Fruit fly (Drosophila melanogaster) S2 (cell line): Measurements from ENCODE around the gene Jhbp6.
"Not testable (repeated sequence)": the region's sequence is repeated elsewhere in the genome, so short reads cannot be mapped to it uniquely, and the experiment has no call there.

Experiments used
- CG8478 ChIP-seq: fragments of >200 bp; optimal IDR thresholded peaks from 2 replicates; lab custom pipeline; 2018
- CTCF ChIP-seq, 2 experiments: fragments of >200 bp; optimal IDR thresholded peaks; 2 replicates each; lab custom pipeline; 2018

Jhbp6 gene

DNA sequence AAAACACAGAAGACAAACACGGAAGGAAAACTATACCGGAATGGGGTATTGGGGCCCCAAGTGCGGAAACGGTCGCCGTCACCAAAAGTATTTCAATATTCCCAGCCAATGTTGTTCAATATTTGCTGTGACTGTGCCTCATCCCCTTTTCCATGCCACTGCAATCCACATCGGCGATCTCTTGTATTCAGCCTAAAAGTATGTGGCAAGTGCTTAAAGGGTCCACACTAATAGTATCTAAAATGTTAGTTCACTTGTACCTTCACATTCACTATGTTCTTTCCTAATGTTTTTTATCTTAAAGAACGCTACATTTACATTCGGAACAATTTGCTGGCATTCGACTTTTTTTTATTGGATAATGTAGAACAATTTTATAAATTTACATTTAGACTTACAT is 11.2 kb downstream of the Jhbp6 start:
- TF ChIP-seq CTCF (optimal IDR thresholded peaks at IDR 0.05; lab: Kevin White, UChicago) (peak in 1 of 2 experiments; percentile 8), CG8478 (no peak)

dm6 chr3L:22686987-22687386 is 17.2 kb downstream of the Jhbp6 start, which contains the start of the genes CG14455 and CG14456:
CG14455 (minus strand) TSS chr3L:22687087.
CG14456 (plus strand) TSS chr3L:22687222.
- no peak for TF ChIP-seq CG8478
- no peak for TF ChIP-seq CTCF (optimal IDR thresholded peaks at IDR 0.05; lab: Kevin White, UChicago)

DNA sequence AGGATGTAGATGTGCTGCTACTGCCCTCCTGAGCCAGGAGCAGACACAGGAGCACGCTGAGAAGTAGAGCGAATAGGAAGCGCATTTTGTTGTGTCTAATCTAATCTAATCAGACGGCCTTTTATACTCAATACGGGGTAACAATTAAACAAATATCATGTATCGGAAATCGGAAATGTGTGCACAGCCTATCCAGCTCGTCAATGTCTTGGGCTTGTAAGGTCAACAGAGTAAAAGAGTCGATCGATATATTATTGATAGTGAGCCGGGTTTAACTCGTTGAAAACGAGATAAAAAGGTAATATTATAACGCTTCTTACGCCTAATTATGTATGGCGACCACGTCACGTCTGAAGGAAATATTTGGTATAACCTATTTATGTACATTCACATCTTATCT is 22.7 kb downstream of the Jhbp6 start, which contains the start of gene CG14454:
CG14454 (minus strand) TSS at position 101 of the 400 bp plus-strand sequence.
- not testable (repeated sequence) for TF ChIP-seq CG8478; CTCF (optimal IDR thresholded peaks at IDR 0.05; lab: Kevin White, UChicago)

dm6 chr3L:22693712-22694111 is 24.0 kb downstream of the Jhbp6 start, which contains the start of the genes CG12546 and CG14453:
CG12546 (minus strand) TSS chr3L:22693812.
CG14453 (plus strand) TSS chr3L:22694083.
- TF ChIP-seq CG8478, result no peak
- TF ChIP-seq CTCF (optimal IDR thresholded peaks at IDR 0.05; lab: Kevin White, UChicago), result no peak

- TF ChIP-seq CG8478, result no peak
- TF ChIP-seq CTCF (optimal IDR thresholded peaks at IDR 0.05; lab: Kevin White, UChicago), result no peak
These were observed 25.9 kb downstream of the Jhbp6 start, which contains the start of gene CG14452 for dm6 chr3L:22695653-22696052. CG14452 (plus strand) TSS chr3L:22695953.

DNA sequence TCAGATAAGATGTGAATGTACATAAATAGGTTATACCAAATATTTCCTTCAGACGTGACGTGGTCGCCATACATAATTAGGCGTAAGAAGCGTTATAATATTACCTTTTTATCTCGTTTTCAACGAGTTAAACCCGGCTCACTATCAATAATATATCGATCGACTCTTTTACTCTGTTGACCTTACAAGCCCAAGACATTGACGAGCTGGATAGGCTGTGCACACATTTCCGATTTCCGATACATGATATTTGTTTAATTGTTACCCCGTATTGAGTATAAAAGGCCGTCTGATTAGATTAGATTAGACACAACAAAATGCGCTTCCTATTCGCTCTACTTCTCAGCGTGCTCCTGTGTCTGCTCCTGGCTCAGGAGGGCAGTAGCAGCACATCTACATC is 27.2 kb downstream of the Jhbp6 start, which contains the start of gene CG32453:
CG32453 (plus strand) TSS at position 301 of the 400 bp plus-strand sequence.
- TF ChIP-seq CG8478; CTCF (optimal IDR thresholded peaks at IDR 0.05; lab: Kevin White, UChicago): not testable (repeated sequence)

dm6 chr3L:22699133-22699532 is 29.4 kb downstream of the Jhbp6 start, which contains the start of gene CG45116:
CG45116 (plus strand) TSS chr3L:22699433.
- TF ChIP-seq CG8478 (no peak), CTCF (optimal IDR thresholded peaks at IDR 0.05; lab: Kevin White, UChicago) (no peak)

DNA sequence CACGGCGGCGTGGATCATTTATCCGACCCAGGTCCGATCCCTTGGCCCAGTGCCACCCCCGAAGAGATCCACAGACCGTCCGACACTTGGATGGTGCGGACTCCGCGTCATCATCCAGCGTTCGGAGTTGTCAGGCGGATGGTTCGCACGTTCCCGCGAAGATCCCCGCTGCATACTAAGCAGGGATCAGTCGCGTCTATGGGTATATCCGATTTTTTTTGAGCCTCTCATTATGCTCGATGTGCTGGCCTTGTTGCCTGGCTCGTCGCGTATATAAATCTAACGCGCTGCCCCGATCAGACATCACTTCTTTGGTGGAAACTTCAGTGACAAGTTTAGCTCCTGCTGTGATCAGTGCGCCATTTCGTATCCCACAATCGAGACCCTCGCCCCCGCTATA is 42.1 kb downstream of the Jhbp6 start, which contains the start of gene CG11370:
CG11370 (plus strand) TSS at position 301 of the 400 bp plus-strand sequence.
- TF ChIP-seq CG8478 (no peak), CTCF (optimal IDR thresholded peaks at IDR 0.05; lab: Kevin White, UChicago) (no peak)

- TF ChIP-seq CTCF (optimal IDR thresholded peaks at IDR 0.05; lab: Kevin White, UChicago) (peak; percentile 70 to 82), CG8478 (no peak)
These were observed 43.8 kb downstream of the Jhbp6 start for dm6 chr3L:22713605-22714004.

- TF ChIP-seq CG8478, result no peak
- TF ChIP-seq CTCF (optimal IDR thresholded peaks at IDR 0.05; lab: Kevin White, UChicago), result peak; percentile 24 to 48
These were observed 47.5 kb downstream of the Jhbp6 start, which contains the start of the genes ArfGAP3 and CG32452 for dm6 chr3L:22717137-22717767. ArfGAP3 (minus strand) TSS chr3L:22717577. CG32452 (plus strand) TSS chr3L:22717728.

- TF ChIP-seq CTCF (optimal IDR thresholded peaks at IDR 0.05; lab: Kevin White, UChicago); CG8478: not testable (repeated sequence)
These were observed 51.0 kb downstream of the Jhbp6 start, which contains the start of gene mael for dm6 chr3L:22720694-22721270. mael (plus strand) TSS chr3L:22721203.

DNA sequence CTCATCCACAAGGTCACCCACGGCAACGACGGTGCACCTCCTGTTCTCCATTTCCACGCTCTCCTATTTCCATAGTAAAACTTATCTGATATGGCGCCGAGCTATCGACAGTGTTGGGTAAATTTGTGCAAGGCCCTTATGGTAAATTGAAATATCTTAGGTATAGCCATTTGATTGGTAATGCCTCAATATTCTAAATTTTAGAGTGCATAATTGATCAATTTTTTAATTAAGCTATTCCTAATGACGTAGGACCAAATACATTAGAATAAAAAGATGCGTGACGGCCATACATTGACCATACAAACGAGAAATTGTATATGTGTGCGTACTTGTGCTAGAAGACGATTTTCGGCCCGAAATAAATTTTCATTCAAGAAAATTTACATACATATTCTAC is 52.2 kb downstream of the Jhbp6 start, which contains the start of gene CG14451:
CG14451 (minus strand) TSS at position 101 of the 400 bp plus-strand sequence.
- no peak for TF ChIP-seq CTCF (optimal IDR thresholded peaks at IDR 0.05; lab: Kevin White, UChicago)
- no peak for TF ChIP-seq CG8478

DNA sequence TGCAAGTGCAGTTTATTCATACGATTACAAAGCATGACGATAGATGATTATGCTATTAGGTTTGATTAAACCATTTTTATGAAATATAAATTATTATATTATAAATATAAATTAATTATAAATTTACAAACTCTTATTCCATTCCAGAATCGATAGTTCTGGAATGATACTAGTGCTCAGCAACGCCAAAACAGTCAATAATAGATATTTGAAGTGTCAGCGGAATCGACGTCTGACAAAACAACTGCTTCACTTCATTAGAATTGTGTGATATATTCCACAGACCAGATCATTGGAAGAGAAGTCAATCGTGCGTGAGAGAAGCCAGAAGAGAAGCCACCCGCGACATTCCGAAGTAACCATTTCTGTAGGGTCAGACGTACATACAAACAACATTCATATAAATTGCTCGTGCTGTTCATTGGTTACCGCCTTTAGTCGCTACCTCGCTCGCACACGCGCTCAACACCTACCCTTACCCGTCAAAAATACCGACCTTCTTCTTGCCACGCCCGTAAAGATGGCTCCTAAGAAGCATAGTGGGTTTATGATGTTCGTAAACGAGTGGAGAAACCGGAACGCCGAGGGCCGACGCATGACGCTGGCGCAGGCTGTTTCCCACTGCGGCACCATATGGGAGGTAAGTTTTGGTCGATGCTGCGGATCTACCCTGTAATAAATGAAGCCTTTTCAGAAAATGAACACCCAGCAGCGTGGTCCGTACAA is 54.5 kb downstream of the Jhbp6 start:
- no peak for TF ChIP-seq CTCF (optimal IDR thresholded peaks at IDR 0.05; lab: Kevin White, UChicago)
- no peak for TF ChIP-seq CG8478

- TF ChIP-seq CG8478 (no peak), CTCF (optimal IDR thresholded peaks at IDR 0.05; lab: Kevin White, UChicago) (no peak)
These were observed 58.1 kb downstream of the Jhbp6 start, which contains the start of the genes CG14450 and CG11367 for dm6 chr3L:22727739-22728335. CG14450 (minus strand) TSS chr3L:22727789. CG11367 (plus strand) TSS chr3L:22728111.
